Worm (Caenorhabditis elegans): ENCODE results near the gene F59E12.1.

The F59E12.1 gene

DNA sequence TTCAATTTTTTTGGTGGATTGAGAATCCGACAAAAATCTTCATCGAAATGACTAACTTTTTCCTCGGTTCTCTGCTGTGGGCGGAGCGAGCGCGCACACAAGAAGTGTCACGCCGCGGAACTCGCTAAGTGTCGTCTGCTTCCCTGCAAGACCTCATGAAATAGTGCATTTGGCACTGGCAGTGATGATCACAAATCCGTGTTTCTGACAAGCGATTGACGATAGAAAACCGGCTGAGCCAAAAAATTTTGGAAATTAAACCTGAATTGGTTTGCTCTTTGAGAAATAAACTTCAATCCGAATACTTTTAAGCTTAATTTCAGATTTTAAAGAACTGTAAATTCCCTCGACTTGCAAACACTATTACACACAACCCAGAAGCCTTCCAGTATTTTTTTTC, 47.2 kb downstream of the F59E12.1 start (continued):
- TF ChIP-seq dmd-9 (GFP tag; IDR thresholded peaks at IDR 0.05) (no peak), D1046.2 (GFP tag; IDR thresholded peaks at IDR 0.05) (no peak), ceh-20 (GFP tag; IDR thresholded peaks at IDR 0.05) (no peak), lin-15B (tag; optimal IDR thresholded peaks at IDR 0.05) (peak; percentile 19), snpc-1.2 (GFP tag; IDR thresholded peaks at IDR 0.05) (no peak; the same call in 1 of the 2 replicates), unc-130 (GFP tag; optimal IDR thresholded peaks at IDR 0.05) (no peak), ZK337.2 (GFP tag; IDR thresholded peaks at IDR 0.05) (no peak), saeg-2 (GFP tag; IDR thresholded peaks at IDR 0.05) (no peak), attf-4 (tag; optimal IDR thresholded peaks at IDR 0.05) (no peak), zip-2 (tag; optimal IDR thresholded peaks at IDR 0.05) (no peak), unc-39 (tag; optimal IDR thresholded peaks at IDR 0.05) (no peak), nhr-25 (tag; optimal IDR thresholded peaks at IDR 0.05; ENCODE audit: borderline replicate concordance, insufficient read depth) (peak; percentile 35), lin-29 (GFP tag; IDR thresholded peaks at IDR 0.05) (no peak), mdl-1 (tag; optimal IDR thresholded peaks at IDR 0.05) (peak; percentile 59 to 75), dmd-6 (GFP tag; IDR thresholded peaks at IDR 0.05) (peak; percentile 43), hlh-11 (tag; optimal IDR thresholded peaks at IDR 0.05) (peak; percentile 64), daf-8 (GFP tag; IDR thresholded peaks at IDR 0.05) (no peak), nhr-77 (tag; optimal IDR thresholded peaks at IDR 0.05) (no peak), unc-62 (GFP tag; optimal IDR thresholded peaks at IDR 0.05 in 1 of 2) (peak in 1 of 2 experiments; percentile 59), unc-62 (tag; optimal IDR thresholded peaks at IDR 0.05) (no peak)

ce11 chrII:5702611-5703192, 48.4 kb downstream of the F59E12.1 start:
- TF ChIP-seq mep-1 (tag; optimal IDR thresholded peaks at IDR 0.05), result no peak
- TF ChIP-seq nhr-28 (tag; optimal IDR thresholded peaks at IDR 0.05), result no peak
- peak in 1 of 2 experiments; percentile 38 for TF ChIP-seq mdl-1 (tag; optimal IDR thresholded peaks at IDR 0.05)
- TF ChIP-seq hlh-11 (tag; optimal IDR thresholded peaks at IDR 0.05), result peak; percentile 14
- TF ChIP-seq dve-1 (tag; optimal IDR thresholded peaks at IDR 0.05; ENCODE audit: insufficient read depth), result peak; percentile 0
- peak in 1 of 2 experiments; percentile 44 for TF ChIP-seq unc-62 (GFP tag; optimal IDR thresholded peaks at IDR 0.05 in 1 of 2)
- TF ChIP-seq unc-62 (tag; optimal IDR thresholded peaks at IDR 0.05), result no peak
- peak; percentile 2 for TF ChIP-seq mes-2 (tag; optimal IDR thresholded peaks at IDR 0.05; ENCODE audit: poor library complexity, severe bottlenecking)
- peak; percentile 59 for TF ChIP-seq nhr-48 (tag; optimal IDR thresholded peaks at IDR 0.05)
- peak; percentile 3 for TF ChIP-seq dpl-1 (GFP tag; optimal IDR thresholded peaks at IDR 0.05)

DNA sequence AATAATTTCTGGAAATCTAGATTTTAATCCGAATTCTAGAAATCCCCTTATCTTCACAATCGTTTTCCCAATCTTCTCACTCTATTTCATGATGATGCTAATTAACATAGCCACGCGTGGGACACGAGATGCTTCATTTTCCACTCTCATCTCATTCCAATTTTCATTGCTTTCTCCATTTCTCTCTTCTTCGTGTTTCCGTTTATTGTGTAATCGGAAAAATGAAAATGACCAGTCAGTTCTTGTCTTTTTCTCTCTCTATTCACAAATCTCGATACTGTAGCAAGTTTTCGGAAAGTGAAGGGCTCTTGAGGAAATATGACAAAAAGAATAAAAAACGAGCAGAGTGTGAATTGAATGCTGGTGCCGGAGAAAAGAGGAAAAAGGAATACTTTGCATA, 50.2 kb downstream of the F59E12.1 start:
- TF ChIP-seq mxl-3 (GFP tag; optimal IDR thresholded peaks at IDR 0.05) (peak; percentile 27), lsy-2 (tag; optimal IDR thresholded peaks at IDR 0.05) (peak in 1 of 2 experiments; percentile 14), ceh-28 (tag; optimal IDR thresholded peaks at IDR 0.05) (no peak), hlh-30 (tag; optimal IDR thresholded peaks at IDR 0.05; ENCODE audit: insufficient read depth) (peak; percentile 25), nhr-6 (tag; optimal IDR thresholded peaks at IDR 0.05) (no peak)
